Fruit fly (Drosophila melanogaster) whole organism, embryonic: ENCODE data around the gene CG31957.

Experiments
- CG10366 ChIP-seq: fragments of 200-800 bp; sonication (Bioruptor generic); IDR thresholded peaks from 2 replicates; pipeline ENCODE4 v1.3.6; 2022; ENCODE audit warnings: missing biosample characterization, missing genetic modification characterization
- CG4328 ChIP-seq: fragments of 200-800 bp; sonication (Bioruptor generic); optimal IDR thresholded peaks from 3 replicates; lab custom pipeline; 2017; ENCODE audit warnings: missing biosample characterization, missing genetic modification reagents, missing genetic modification characterization
- CG7556 ChIP-seq: fragments of 200-800 bp; sonication (Bioruptor generic); optimal IDR thresholded peaks from 2 replicates; lab custom pipeline; 2017; ENCODE audit warnings: missing biosample characterization, mild to moderate bottlenecking, missing genetic modification characterization
- Hr78 ChIP-seq, 2 experiments: fragments of 200-800 bp in 1 of 2; fragments of >200 bp in 1 of 2; sonication (Bioruptor generic) in 1 of 2; optimal IDR thresholded peaks; 2 replicates each; lab custom pipeline; 2017 to 2019; ENCODE audit warnings: missing biosample characterization in 2 of 2, missing genetic modification characterization in 2 of 2, mild to moderate bottlenecking in 1 of 2, moderate library complexity in 1 of 2
- Sox100B ChIP-seq: fragments of 200-800 bp; sonication (Bioruptor generic); optimal IDR thresholded peaks from 3 replicates; lab custom pipeline; 2018; ENCODE audit warnings: missing biosample characterization, mild to moderate bottlenecking, missing genetic modification characterization
- Xrp1 ChIP-seq: fragments of 200-800 bp; sonication (Bioruptor generic); IDR thresholded peaks from 2 replicates; pipeline ENCODE4 v1.3.6; 2022; ENCODE audit warnings: missing biosample characterization, missing genetic modification characterization
- br ChIP-seq: fragments of >200 bp; optimal IDR thresholded peaks from 2 replicates; lab custom pipeline; 2017
- dati ChIP-seq: fragments of 200-800 bp; sonication (Bioruptor generic); IDR thresholded peaks from 2 replicates; pipeline ENCODE4 v1.3.6; 2022; ENCODE audit warnings: missing biosample characterization, missing genetic modification characterization
- jing ChIP-seq: fragments of 200-800 bp; sonication (Bioruptor generic); optimal IDR thresholded peaks from 2 replicates; lab custom pipeline; 2018; ENCODE audit warnings: missing biosample characterization, mild to moderate bottlenecking, missing genetic modification characterization

DNA sequence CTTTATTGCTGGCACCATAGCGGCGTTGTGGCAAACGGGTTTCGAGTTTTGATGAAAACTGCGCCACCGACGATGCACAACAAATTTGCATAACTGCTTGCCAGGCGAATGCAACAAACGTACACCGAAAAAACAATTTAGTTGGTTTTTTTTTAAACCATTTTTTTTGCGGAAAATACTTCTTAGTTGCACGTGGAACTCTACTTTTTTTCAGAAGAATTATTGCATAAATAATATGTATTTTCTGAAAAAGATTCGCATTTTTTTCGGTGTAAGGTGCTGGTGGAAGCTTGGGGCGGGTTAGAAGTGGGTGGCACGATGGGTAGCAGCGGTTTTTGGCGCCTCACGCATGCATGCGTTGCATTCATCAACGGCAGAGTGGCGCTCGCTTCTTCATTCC lies 8.9 kb upstream of the CG31957 start:
- TF ChIP-seq jing (GFP tag; lab: Kevin White, UChicago) = no peak
- no peak for TF ChIP-seq CG7556 (GFP tag; lab: Kevin White, UChicago)
- peak; percentile 21; the same call in 1 of the 2 replicates for TF ChIP-seq Xrp1 (GFP tag; lab: Robert Waterston, UW)
- TF ChIP-seq CG10366 (GFP tag; lab: Robert Waterston, UW) = no peak
- no peak for TF ChIP-seq Sox100B
- TF ChIP-seq dati (GFP tag; lab: Robert Waterston, UW) = no peak
- TF ChIP-seq CG4328 (GFP tag; lab: Kevin White, UChicago) = no peak
- no peak for TF ChIP-seq Hr78 (GFP tag; optimal IDR thresholded peaks at IDR 0.05; lab: Kevin White, UChicago)
- no peak for TF ChIP-seq br (lab: Kevin White, UChicago)
